Fruit fly (Drosophila melanogaster): ENCODE results near the gene Npc2c.

DNA sequence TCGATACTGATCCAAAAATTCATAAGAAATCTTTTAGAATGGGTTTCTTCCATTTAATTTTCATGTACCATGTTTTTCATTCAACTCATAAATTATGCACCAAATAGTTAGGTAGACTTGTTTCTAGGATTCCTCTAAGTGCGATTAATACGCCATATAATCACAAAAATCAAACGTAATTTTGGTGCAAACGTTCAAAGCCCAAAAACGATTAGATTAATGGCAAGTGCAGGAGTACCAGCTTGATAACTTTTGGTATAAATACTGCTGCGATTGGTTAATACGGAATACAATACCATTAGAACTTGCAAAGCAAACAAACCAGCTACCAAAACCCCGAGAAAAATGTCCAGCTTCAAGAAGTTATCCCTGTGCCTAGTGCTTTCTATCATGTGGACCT, at the start of gene Npc2c:
- TF ChIP-seq oc (tag; optimal IDR thresholded peaks at IDR 0.05) (no peak), CG2199 (GFP tag; IDR thresholded peaks at IDR 0.05) (no peak), CG3995 (GFP tag; optimal IDR thresholded peaks at IDR 0.05) (no peak), Awh (GFP tag; IDR thresholded peaks at IDR 0.05) (no peak), chinmo (GFP tag; IDR thresholded peaks at IDR 0.05; ENCODE audit: partially characterized antibody) (no peak), Med (GFP tag) (no peak), Dek (tag; optimal IDR thresholded peaks at IDR 0.05) (no peak), CG8478 (optimal IDR thresholded peaks at IDR 0.05) (no peak), cato (GFP tag; optimal IDR thresholded peaks at IDR 0.05; ENCODE audit: borderline replicate concordance) (no peak), en (GFP tag; optimal IDR thresholded peaks at IDR 0.05) (no peak), CG10543 (GFP tag; optimal IDR thresholded peaks at IDR 0.05) (no peak), fd102C (GFP tag; optimal IDR thresholded peaks at IDR 0.05) (no peak), Rfx (GFP tag; IDR thresholded peaks at IDR 0.05) (no peak)

All from whole organism, embryonic.